Fruit fly (Drosophila melanogaster): ENCODE results near the gene pira.

Gene pira

dm6 chrX:12755600-12756373 lies 7.6 kb downstream of the pira start (continued):
- peak; percentile 11 for TF ChIP-seq sug (tag; optimal IDR thresholded peaks at IDR 0.05)
- peak; percentile 74 for TF ChIP-seq wdn (GFP tag; IDR thresholded peaks at IDR 0.05)
- TF ChIP-seq Ets65A (GFP tag) = peak; percentile 95
- peak; percentile 17 for TF ChIP-seq Hmx (GFP tag; optimal IDR thresholded peaks at IDR 0.05)
- TF ChIP-seq Abd-B (GFP tag; optimal IDR thresholded peaks at IDR 0.05) = peak; percentile 79
- TF ChIP-seq CG8290 (GFP tag; optimal IDR thresholded peaks at IDR 0.05) = no peak
- peak in 1 of 2 experiments; percentile 78 for TF ChIP-seq CG8290 (tag; optimal IDR thresholded peaks at IDR 0.05)
- no peak for TF ChIP-seq CG2202 (tag; optimal IDR thresholded peaks at IDR 0.05)
- peak; percentile 88 for TF ChIP-seq D19B (GFP tag; optimal IDR thresholded peaks at IDR 0.05)
- no peak for TF ChIP-seq CG15011 (GFP tag; optimal IDR thresholded peaks at IDR 0.05)
- TF ChIP-seq en (GFP tag; optimal IDR thresholded peaks at IDR 0.05) = no peak
- TF ChIP-seq nmo (GFP tag; optimal IDR thresholded peaks at IDR 0.05) = peak; percentile 79
- no peak for TF ChIP-seq ara (GFP tag; IDR thresholded peaks at IDR 0.05)
- peak; percentile 66 for TF ChIP-seq Nf-YB (GFP tag; optimal IDR thresholded peaks at IDR 0.05)
- TF ChIP-seq kni (GFP tag; optimal IDR thresholded peaks at IDR 0.05) = no peak
- TF ChIP-seq CG6854 (GFP tag; optimal IDR thresholded peaks at IDR 0.05) = peak; percentile 63
- TF ChIP-seq CG9215 (GFP tag; IDR thresholded peaks at IDR 0.05) = peak; percentile 85
- TF ChIP-seq CG2116 (GFP tag; optimal IDR thresholded peaks at IDR 0.05) = peak; percentile 16
- no peak for TF ChIP-seq tup (GFP tag; optimal IDR thresholded peaks at IDR 0.05)
- TF ChIP-seq Ptx1 (GFP tag; IDR thresholded peaks at IDR 0.05) = peak; percentile 86
- peak; percentile 11 for TF ChIP-seq CG1792 (GFP tag; optimal IDR thresholded peaks at IDR 0.05)
- TF ChIP-seq E2f2 (GFP tag; IDR thresholded peaks at IDR 0.05) = peak; percentile 43; the same call in 1 of the 2 replicates
- no peak for TF ChIP-seq CG33557 (GFP tag; optimal IDR thresholded peaks at IDR 0.05)
- TF ChIP-seq CG10543 (GFP tag; optimal IDR thresholded peaks at IDR 0.05) = no peak
- TF ChIP-seq CG7839 (tag; optimal IDR thresholded peaks at IDR 0.05) = peak; percentile 84
- no peak for TF ChIP-seq unc-4 (GFP tag; IDR thresholded peaks at IDR 0.05; ENCODE audit: partially characterized antibody)
- no peak for TF ChIP-seq exex (tag; optimal IDR thresholded peaks at IDR 0.05)
- TF ChIP-seq Hr3 (GFP tag; optimal IDR thresholded peaks at IDR 0.05) = peak; percentile 88
- peak; percentile 79 for TF ChIP-seq Oli (tag; optimal IDR thresholded peaks at IDR 0.05)
- peak; percentile 58; the same call in 1 of the 3 replicates for TF ChIP-seq H15 (GFP tag; IDR thresholded peaks at IDR 0.05)
- TF ChIP-seq tin (GFP tag; optimal IDR thresholded peaks at IDR 0.05) = peak; percentile 45
- TF ChIP-seq CG12391 (tag; optimal IDR thresholded peaks at IDR 0.05) = peak; percentile 45
- peak; percentile 86 for TF ChIP-seq CG32532 (GFP tag; IDR thresholded peaks at IDR 0.05)
- TF ChIP-seq sqz (GFP tag; optimal IDR thresholded peaks at IDR 0.05) = peak; percentile 55
- TF ChIP-seq Sox100B (GFP tag; optimal IDR thresholded peaks at IDR 0.05) = peak; percentile 83
- peak; percentile 24 for TF ChIP-seq CG30020 (tag; optimal IDR thresholded peaks at IDR 0.05)
- peak; percentile 15 for TF ChIP-seq run (tag; optimal IDR thresholded peaks at IDR 0.05)
- no peak for TF ChIP-seq nerfin-1 (tag; optimal IDR thresholded peaks at IDR 0.05)
- TF ChIP-seq NFAT (GFP tag; IDR thresholded peaks at IDR 0.05) = peak; percentile 82
- peak; percentile 72; the same call in 1 of the 2 replicates for TF ChIP-seq CG10366 (GFP tag; IDR thresholded peaks at IDR 0.05)
- TF ChIP-seq usp (GFP tag; optimal IDR thresholded peaks at IDR 0.05) = no peak
- TF ChIP-seq fd3F (GFP tag; optimal IDR thresholded peaks at IDR 0.05) = peak; percentile 77
- TF ChIP-seq dysf (GFP tag; IDR thresholded peaks at IDR 0.05) = peak; percentile 84
- peak; percentile 64 for TF ChIP-seq Jarid2 (GFP tag; optimal IDR thresholded peaks at IDR 0.05)
- 0 out of 2 replicates have a peak, but pooled peaks have one; percentile 25 for TF ChIP-seq CG10321 (GFP tag; IDR thresholded peaks at IDR 0.05)
- peak; percentile 44 to 55 for TF ChIP-seq bsh (GFP tag; optimal IDR thresholded peaks at IDR 0.05)
- TF ChIP-seq CG15269 (tag; optimal IDR thresholded peaks at IDR 0.05) = peak; percentile 84
- TF ChIP-seq trh (GFP tag; optimal IDR thresholded peaks at IDR 0.05) = peak; percentile 6
- peak; percentile 27 for TF ChIP-seq her (GFP tag; optimal IDR thresholded peaks at IDR 0.05)

All from whole organism, embryonic.